Worm (Caenorhabditis elegans): ENCODE data around the gene vab-2.

DNA sequence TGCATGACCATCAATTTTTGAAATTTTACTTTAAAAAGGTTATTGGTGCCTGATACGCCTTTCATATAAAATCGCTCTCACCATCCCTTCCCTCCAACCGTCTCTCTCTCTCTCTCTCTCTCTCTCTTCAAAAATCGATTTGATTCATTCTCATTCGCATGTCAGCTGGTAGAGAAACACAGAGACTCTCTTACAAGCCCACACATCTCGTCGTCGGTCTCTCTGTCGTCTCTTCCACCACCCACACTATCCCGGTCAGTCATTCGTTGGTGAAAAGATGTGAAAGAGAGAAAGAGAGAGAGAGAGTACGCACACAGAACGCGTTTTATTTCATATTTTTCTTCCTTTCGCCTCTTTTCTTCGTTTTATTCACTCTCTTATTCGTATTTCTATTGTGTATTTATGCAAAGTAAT lies 24.2 kb downstream of the vab-2 start:
- TF ChIP-seq lin-13 (GFP tag; optimal IDR thresholded peaks at IDR 0.05) (peak; percentile 76), ces-1 (GFP tag; optimal IDR thresholded peaks at IDR 0.05) (no peak), efl-1 (optimal IDR thresholded peaks at IDR 0.05) (peak; percentile 83 to 93), efl-1 (GFP tag; optimal IDR thresholded peaks at IDR 0.05 in 1 of 2) (peak; percentile 57 to 95), ceh-8 (GFP tag; optimal IDR thresholded peaks at IDR 0.05) (peak; percentile 58), mep-1 (tag; optimal IDR thresholded peaks at IDR 0.05) (peak; percentile 82), lin-39 (tag; optimal IDR thresholded peaks at IDR 0.05) (peak; percentile 58), fos-1 (tag; optimal IDR thresholded peaks at IDR 0.05) (peak; percentile 84), fkh-4 (tag; optimal IDR thresholded peaks at IDR 0.05; ENCODE audit: borderline replicate concordance) (no peak)

Data from whole organism, L1 larva.